Worm (Caenorhabditis elegans) whole organism, L4/young adult: ENCODE measurements around the gene T04F3.1.

Experiments used
- W03F9.2 ChIP-seq: fragments of 150-350 bp; optimal IDR thresholded peaks from 2 replicates; lab custom pipeline; 2014; ENCODE audit warnings: missing biosample characterization, missing genetic modification characterization
- him-1 ChIP-seq: sonication (generic microtip); optimal IDR thresholded peaks from 2 replicates; lab custom pipeline; 2016; ENCODE audit warnings: missing genotype, missing genetic modification reagents, missing genetic modification characterization, missing compliant biosample characterization

- TF ChIP-seq W03F9.2 (tag; lab: Kevin White, UChicago): no peak
- no peak for TF ChIP-seq him-1 (tag; lab: Kevin White, UChicago)
Measured at ce11 chrV:11715797-11716196, 24.1 kb upstream of the T04F3.1 start, which contains the start of gene tre-3.
